Fruit fly (Drosophila melanogaster) whole organism, adult: ENCODE data around the gene Lcp65Af.

Source experiments
- Clk ChIP-seq: fragments of 200-800 bp; sonication (Bioruptor generic); optimal IDR thresholded peaks from 2 replicates; lab custom pipeline; 2017; ENCODE audit warnings: missing biosample characterization, missing genetic modification characterization
- Mnt ChIP-seq: fragments of 200-800 bp; sonication (Bioruptor generic); optimal IDR thresholded peaks from 2 replicates; lab custom pipeline; 2016; ENCODE audit warnings: missing biosample characterization, mild to moderate bottlenecking, missing genetic modification characterization

DNA sequence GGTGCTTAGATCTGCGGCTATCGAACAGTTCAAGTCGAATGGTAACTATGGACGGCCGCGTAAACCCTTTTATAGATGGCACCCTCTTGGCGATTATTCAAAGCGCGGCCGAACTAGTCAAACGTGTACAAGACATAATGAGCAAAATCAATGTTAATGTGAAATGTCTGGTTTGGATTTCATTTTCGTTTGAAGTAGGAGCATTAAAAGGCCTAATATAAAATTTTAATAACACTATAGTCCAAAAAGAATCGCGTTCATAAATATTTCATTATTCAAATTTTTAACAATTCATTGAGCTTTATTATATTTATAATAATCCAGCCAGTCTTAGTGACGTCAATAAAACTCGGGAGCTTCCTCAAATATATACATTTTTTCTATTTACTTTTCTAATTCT is 5.6 kb downstream of the Lcp65Af start, which contains the start of gene Lcp65Ag3:
- TF ChIP-seq Clk (GFP tag; lab: Kevin White, UChicago) (no peak), Mnt (GFP tag; lab: Kevin White, UChicago) (no peak)
